Worm (Caenorhabditis elegans) whole organism, L4 larva: Measurements from ENCODE around the gene tmem-145.

ENCODE experiments used
- F26F4.8 ChIP-seq: fragments of 200-800 bp; sonication (Bioruptor generic); conservative IDR thresholded peaks from 2 replicates; pipeline ENCODE4 v1.3.6; 2022; ENCODE audit warnings: missing genetic modification characterization, missing compliant biosample characterization
- F49E8.2 ChIP-seq: sonication (generic microtip); optimal IDR thresholded peaks from 2 replicates; lab custom pipeline; 2016; ENCODE audit warnings: missing compliant biosample characterization, mild to moderate bottlenecking, missing genetic modification characterization, borderline replicate concordance
- R02D3.7 ChIP-seq: fragments of 150-350 bp; sonication (generic microtip); optimal IDR thresholded peaks from 3 replicates; lab custom pipeline; 2014; ENCODE audit warnings: missing biosample characterization, missing genetic modification characterization
- T20F7.1 ChIP-seq: fragments of 200-800 bp; sonication (Bioruptor generic); optimal IDR thresholded peaks from 2 replicates; lab custom pipeline; 2018; ENCODE audit warnings: mild to moderate bottlenecking, missing genetic modification characterization, missing compliant biosample characterization
- Y105C5A.15 ChIP-seq: fragments of 200-800 bp; sonication (Bioruptor generic); IDR thresholded peaks from 2 replicates; pipeline ENCODE4 v1.3.6; 2022; ENCODE audit warnings: missing genetic modification characterization, missing compliant biosample characterization
- Y48G9A.11 ChIP-seq: fragments of 200-800 bp; sonication (Bioruptor generic); IDR thresholded peaks from 2 replicates; pipeline ENCODE4 v1.3.6; 2022; ENCODE audit warnings: missing genetic modification reagents, missing genetic modification characterization, missing compliant biosample characterization
- ZK546.5 ChIP-seq, 2 experiments: sonication (generic microtip); optimal IDR thresholded peaks; 2 replicates each; lab custom pipeline; 2017; ENCODE audit warnings: missing biosample characterization in 2 of 2, missing genetic modification characterization in 2 of 2
- aha-1 ChIP-seq: fragments of 150-350 bp; peaks from one replicate; lab custom pipeline; 2014; ENCODE audit warnings: missing biosample characterization, missing genetic modification characterization
- arid-1 ChIP-seq: fragments of 200-800 bp; sonication (Bioruptor generic); conservative IDR thresholded peaks from 2 replicates; pipeline ENCODE4 v1.3.6; 2022; ENCODE audit warnings: missing genetic modification reagents, missing genetic modification characterization, missing compliant biosample characterization
- ceh-28 ChIP-seq: fragments of 150-350 bp; optimal IDR thresholded peaks from 2 replicates; lab custom pipeline; 2014; ENCODE audit warnings: missing biosample characterization, missing genetic modification reagents, missing genetic modification characterization
- ceh-32 ChIP-seq: sonication (generic microtip); optimal IDR thresholded peaks from 2 replicates; lab custom pipeline; 2016; ENCODE audit warnings: mild to moderate bottlenecking, missing genetic modification characterization, missing compliant biosample characterization; ENCODE audit not compliant: poor library complexity
- ceh-44 ChIP-seq: fragments of 200-800 bp; sonication (Bioruptor generic); IDR thresholded peaks from 2 replicates; pipeline ENCODE4 v1.3.6; 2022; ENCODE audit warnings: missing genetic modification reagents, missing genetic modification characterization, missing compliant biosample characterization
- ctbp-1 ChIP-seq: fragments of 200-800 bp; sonication (Bioruptor generic); IDR thresholded peaks from 2 replicates; pipeline ENCODE4 v1.3.6; 2022; ENCODE audit warnings: missing genetic modification reagents, missing genetic modification characterization, missing compliant biosample characterization
- daf-8 ChIP-seq: fragments of 200-800 bp; sonication (Bioruptor generic); IDR thresholded peaks from 2 replicates; pipeline ENCODE4 v1.3.6; 2022; ENCODE audit warnings: missing genetic modification characterization, missing compliant biosample characterization
- dmd-6 ChIP-seq: fragments of 200-800 bp; sonication (Bioruptor generic); IDR thresholded peaks from 2 replicates; pipeline ENCODE4 v1.3.6; 2022; ENCODE audit warnings: missing genetic modification reagents, missing genetic modification characterization, missing compliant biosample characterization
- fkh-10 ChIP-seq: fragments of 150-350 bp; optimal IDR thresholded peaks from 2 replicates; lab custom pipeline; 2014; ENCODE audit warnings: missing biosample characterization, missing genetic modification reagents, missing genetic modification characterization
- gei-8 ChIP-seq: fragments of 200-800 bp; sonication (Bioruptor generic); optimal IDR thresholded peaks from 2 replicates; lab custom pipeline; 2018; ENCODE audit warnings: mild to moderate bottlenecking, missing genetic modification characterization, missing compliant biosample characterization
- hlh-11 ChIP-seq: fragments of 200-800 bp; sonication (Bioruptor generic); optimal IDR thresholded peaks from 2 replicates; lab custom pipeline; 2018; ENCODE audit warnings: mild to moderate bottlenecking, missing genetic modification characterization, missing compliant biosample characterization
- lin-1 ChIP-seq: fragments of 200-800 bp; sonication (Bioruptor generic); IDR thresholded peaks from 2 replicates; pipeline ENCODE4 v1.3.6; 2022; ENCODE audit warnings: missing genetic modification reagents, missing genetic modification characterization, missing compliant biosample characterization
- lin-15B ChIP-seq: fragments of 150-350 bp; sonication (generic microtip); optimal IDR thresholded peaks from 3 replicates; lab custom pipeline; 2014; ENCODE audit warnings: missing biosample characterization, missing genetic modification characterization
- lir-3 ChIP-seq: sonication (generic microtip); optimal IDR thresholded peaks from 2 replicates; lab custom pipeline; 2016; ENCODE audit warnings: mild to moderate bottlenecking, missing genetic modification characterization, missing compliant biosample characterization
- lsy-2 ChIP-seq, 2 experiments: fragments of 150-350 bp in 1 of 2; sonication (generic microtip) in 1 of 2; optimal IDR thresholded peaks; 2 replicates each; lab custom pipeline; 2014 to 2017; ENCODE audit warnings: missing biosample characterization in 2 of 2, missing genetic modification characterization in 2 of 2
- madf-5 ChIP-seq, 2 experiments: fragments of 200-800 bp; sonication (Bioruptor generic); IDR thresholded peaks; 2 replicates each; pipeline ENCODE4 v1.3.6; 2022; ENCODE audit warnings: missing compliant biosample characterization in 2 of 2, missing genetic modification characterization in 2 of 2
- madf-9 ChIP-seq: fragments of 200-800 bp; sonication (Bioruptor generic); conservative IDR thresholded peaks from 2 replicates; pipeline ENCODE4 v1.3.6; 2022; ENCODE audit warnings: missing genetic modification reagents, missing genetic modification characterization, missing compliant biosample characterization
- nhr-10 ChIP-seq: fragments of 150-350 bp; optimal IDR thresholded peaks from 2 replicates; lab custom pipeline; 2014; ENCODE audit warnings: missing biosample characterization, missing genetic modification characterization
- nhr-102 ChIP-seq: sonication (generic microtip); optimal IDR thresholded peaks from 2 replicates; lab custom pipeline; 2016; ENCODE audit warnings: mild to moderate bottlenecking, missing genetic modification characterization, moderate library complexity, missing compliant biosample characterization
- nhr-111 ChIP-seq: fragments of 200-800 bp; sonication (Bioruptor generic); optimal IDR thresholded peaks from 2 replicates; lab custom pipeline; 2018; ENCODE audit warnings: mild to moderate bottlenecking, missing genetic modification characterization, missing compliant biosample characterization
- nhr-237 ChIP-seq: sonication (generic microtip); optimal IDR thresholded peaks from 2 replicates; lab custom pipeline; 2017; ENCODE audit warnings: missing biosample characterization, missing genetic modification characterization
- nhr-41 ChIP-seq: fragments of 200-800 bp; sonication (Bioruptor generic); IDR thresholded peaks from 2 replicates; pipeline ENCODE4 v1.3.6; 2022; ENCODE audit warnings: missing genetic modification reagents, missing genetic modification characterization, missing compliant biosample characterization
- rbr-2 ChIP-seq: sonication (generic microtip); optimal IDR thresholded peaks from 2 replicates; lab custom pipeline; 2016; ENCODE audit warnings: missing genotype, missing genetic modification characterization, missing compliant biosample characterization
- saeg-2 ChIP-seq: fragments of 200-800 bp; sonication (Bioruptor generic); IDR thresholded peaks from 2 replicates; pipeline ENCODE4 v1.3.6; 2022; ENCODE audit warnings: missing genetic modification reagents, missing genetic modification characterization, missing compliant biosample characterization
- sdz-12 ChIP-seq: fragments of 200-800 bp; sonication (Bioruptor generic); optimal IDR thresholded peaks from 2 replicates; lab custom pipeline; 2018; ENCODE audit warnings: mild to moderate bottlenecking, missing genetic modification characterization, missing compliant biosample characterization
- skn-1 ChIP-seq: fragments of 150-350 bp; optimal IDR thresholded peaks from 2 replicates; lab custom pipeline; 2014; ENCODE audit warnings: missing biosample characterization, missing genetic modification characterization
- snpc-1.2 ChIP-seq: fragments of 200-800 bp; sonication (Bioruptor generic); IDR thresholded peaks from 2 replicates; pipeline ENCODE4 v1.3.6; 2022; ENCODE audit warnings: missing genetic modification reagents, missing genetic modification characterization, missing compliant biosample characterization
- snpc-4 ChIP-seq: fragments of 150-350 bp; optimal IDR thresholded peaks from 2 replicates; lab custom pipeline; 2014; ENCODE audit warnings: missing biosample characterization, missing genetic modification characterization
- spr-1 ChIP-seq: sonication (generic microtip); optimal IDR thresholded peaks from 2 replicates; lab custom pipeline; 2016; ENCODE audit warnings: mild to moderate bottlenecking, missing genetic modification characterization, missing compliant biosample characterization
- spr-3 ChIP-seq: fragments of 200-800 bp; sonication (Bioruptor generic); optimal IDR thresholded peaks from 2 replicates; lab custom pipeline; 2018; ENCODE audit warnings: mild to moderate bottlenecking, missing genetic modification characterization, missing compliant biosample characterization
- tag-97 ChIP-seq: fragments of 200-800 bp; sonication (Bioruptor generic); IDR thresholded peaks from 2 replicates; pipeline ENCODE4 v1.3.6; 2022; ENCODE audit warnings: missing genetic modification characterization, missing compliant biosample characterization
- unc-39 ChIP-seq: sonication (generic microtip); optimal IDR thresholded peaks from 2 replicates; lab custom pipeline; 2017; ENCODE audit warnings: missing biosample characterization, missing genetic modification characterization
- unc-62 ChIP-seq, 3 experiments: fragments of 150-350 bp in 1 of 3; sonication (generic microtip); optimal IDR thresholded peaks in 2 of 3; peaks in 1 of 3; 1 replicate in 1 of 3; 2 replicates in 2 of 3; lab custom pipeline; 2014 to 2017; ENCODE audit warnings: missing biosample characterization in 3 of 3, missing genetic modification characterization in 3 of 3, missing genetic modification reagents in 3 of 3, missing genotype in 1 of 3
- vab-7 ChIP-seq: fragments of 200-800 bp; sonication (Bioruptor generic); IDR thresholded peaks from 2 replicates; pipeline ENCODE4 v1.3.6; 2022; ENCODE audit warnings: missing genetic modification reagents, missing genetic modification characterization, missing compliant biosample characterization
- zfp-3 ChIP-seq: fragments of 200-800 bp; sonication (Bioruptor generic); conservative IDR thresholded peaks from 2 replicates; pipeline ENCODE4 v1.3.6; 2022; ENCODE audit warnings: missing genetic modification reagents, missing genetic modification characterization, missing compliant biosample characterization

The tmem-145 gene

DNA sequence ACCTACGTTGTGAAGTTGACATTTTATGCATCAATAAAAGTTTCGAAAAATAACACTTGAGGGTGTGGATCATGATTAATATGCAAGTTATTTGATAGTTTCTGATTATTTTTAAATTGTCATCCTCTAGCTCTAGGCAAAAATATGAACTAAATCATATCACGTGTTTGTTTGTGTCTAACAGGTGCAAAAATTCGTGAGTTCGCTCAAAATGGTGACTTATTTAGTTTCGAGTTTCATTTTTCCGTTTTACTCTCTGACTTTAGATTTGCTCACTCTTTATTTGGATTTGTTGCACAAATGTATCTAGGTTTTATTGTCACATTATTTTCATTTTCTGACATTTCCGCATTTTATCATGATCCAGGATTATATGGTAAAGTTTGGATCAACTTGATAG lies 44.7 kb upstream of the tmem-145 start, which contains the start of gene lgc-16 (continued):
- no peak for TF ChIP-seq saeg-2 (GFP tag; lab: Robert Waterston, UW)
- no peak for TF ChIP-seq daf-8 (GFP tag; lab: Robert Waterston, UW)
- TF ChIP-seq ctbp-1 (GFP tag; lab: Robert Waterston, UW) = no peak

ce11 chrX:12114024-12114423 lies 40.4 kb upstream of the tmem-145 start, which contains the start of gene lgc-15:
lgc-15 (plus strand) TSS chrX:12114324.
- no peak for TF ChIP-seq unc-62 (GFP tag; optimal IDR thresholded peaks at IDR 0.05 in 1 of 2; lab: Kevin White, UChicago)
- no peak for TF ChIP-seq unc-62 (tag; optimal IDR thresholded peaks at IDR 0.05; lab: Kevin White, UChicago)

DNA sequence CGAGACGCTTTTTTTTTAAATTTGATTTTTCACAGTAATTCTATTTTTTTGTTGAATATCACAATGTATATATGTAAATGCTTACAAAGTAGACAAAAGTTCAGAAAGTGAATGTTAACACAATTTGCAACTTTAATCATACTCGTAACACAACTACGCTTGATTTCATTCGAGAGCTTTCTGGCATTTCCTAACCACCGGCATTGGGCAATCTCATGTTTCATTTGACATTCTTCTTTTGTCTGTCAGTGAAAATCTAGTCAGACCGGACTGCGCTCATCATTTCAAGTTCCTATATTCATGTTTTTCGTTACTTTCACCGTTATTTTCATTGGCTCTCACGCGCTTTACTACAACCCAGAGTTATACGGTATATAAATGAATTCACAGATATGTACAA lies 37.5 kb upstream of the tmem-145 start, which contains the start of gene lgc-14:
lgc-14 (plus strand) TSS at position 301 of the 400 bp plus-strand sequence.
- no peak for TF ChIP-seq Y105C5A.15 (GFP tag; lab: Robert Waterston, UW)
- no peak for TF ChIP-seq zfp-3 (GFP tag; lab: Robert Waterston, UW)
- TF ChIP-seq, all 104 proteins: peak for 0

DNA sequence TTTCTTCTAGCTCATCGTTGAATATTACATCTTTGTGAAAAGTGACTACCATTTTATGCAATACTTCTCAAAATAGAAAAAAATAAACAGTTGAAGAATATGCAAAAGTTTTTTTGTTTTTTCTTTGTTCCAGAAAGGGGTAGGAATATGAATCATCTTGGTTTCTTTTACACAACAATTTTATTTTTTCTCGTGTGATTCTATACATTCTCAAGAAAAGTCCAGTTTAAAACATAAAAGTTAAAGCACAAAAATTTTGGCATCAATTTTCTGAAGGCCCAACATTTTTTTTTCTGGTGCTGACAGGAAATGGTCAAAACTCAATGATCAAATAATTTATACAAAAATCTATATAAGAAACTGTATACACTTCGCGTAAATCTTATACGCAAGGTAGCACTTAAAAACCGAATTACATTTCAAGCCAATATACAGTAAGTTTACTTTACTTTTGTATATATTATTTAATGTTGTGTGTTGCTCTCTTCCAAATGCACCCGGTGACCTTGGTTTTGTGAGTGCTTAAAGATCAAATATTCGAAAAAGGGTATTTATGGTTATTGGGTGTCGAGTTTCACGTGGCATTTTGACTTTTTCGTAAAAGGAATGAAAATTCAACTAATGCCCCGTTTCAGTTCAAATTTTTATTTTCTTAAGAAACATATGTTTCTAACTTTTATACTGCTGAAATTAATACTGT lies 35.0 kb upstream of the tmem-145 start, which contains the start of the genes W03G11.2 and lgc-13:
W03G11.2 (minus strand) TSS at position 101 of the 700 bp plus-strand sequence.
lgc-13 (plus strand) TSS at position 650 of the 700 bp plus-strand sequence.
- TF ChIP-seq ceh-32 (tag; lab: Kevin White, UChicago) = no peak
- no peak for TF ChIP-seq R02D3.7 (tag; lab: Kevin White, UChicago)
- no peak for TF ChIP-seq lin-15B (tag; lab: Kevin White, UChicago)
- TF ChIP-seq dmd-6 (GFP tag; lab: Robert Waterston, UW) = no peak
- TF ChIP-seq lsy-2 (tag; optimal IDR thresholded peaks at IDR 0.05; lab: Kevin White, UChicago) = no peak
- TF ChIP-seq gei-8 (GFP tag; lab: Kevin White, UChicago) = no peak
- TF ChIP-seq F49E8.2 = no peak
- no peak for TF ChIP-seq madf-5 (GFP tag; IDR thresholded peaks at IDR 0.05; lab: Robert Waterston, UW)
- no peak for TF ChIP-seq snpc-1.2
- TF ChIP-seq vab-7 = no peak
- TF ChIP-seq nhr-10 = no peak
- no peak for TF ChIP-seq ceh-28 (tag; lab: Kevin White, UChicago)
- no peak for TF ChIP-seq madf-9 (GFP tag; lab: Robert Waterston, UW)
- no peak for TF ChIP-seq lin-1 (GFP tag; lab: Robert Waterston, UW)
- TF ChIP-seq tag-97 = no peak
- no peak for TF ChIP-seq fkh-10

ce11 chrX:12106004-12106403 lies 32.3 kb upstream of the tmem-145 start:
- TF ChIP-seq spr-3 (GFP tag; lab: Kevin White, UChicago) (peak; percentile 71), skn-1 (tag; lab: Kevin White, UChicago) (peak; percentile 19), arid-1 (GFP tag; lab: Robert Waterston, UW) (peak; percentile 94), gei-8 (GFP tag; lab: Kevin White, UChicago) (peak; percentile 83), F26F4.8 (no peak; the same call in 1 of the 2 replicates), sdz-12 (GFP tag; lab: Kevin White, UChicago) (no peak), unc-62 (GFP tag; optimal IDR thresholded peaks at IDR 0.05 in 1 of 2; lab: Kevin White, UChicago) (peak in 1 of 2 experiments; percentile 97), unc-62 (tag; optimal IDR thresholded peaks at IDR 0.05; lab: Kevin White, UChicago) (no peak), lir-3 (tag; lab: Kevin White, UChicago) (peak; percentile 82), lin-15B (tag; lab: Kevin White, UChicago) (no peak), nhr-237 (no peak), nhr-111 (GFP tag; lab: Kevin White, UChicago) (peak; percentile 92), snpc-4 (tag; lab: Kevin White, UChicago) (no peak), rbr-2 (tag; lab: Kevin White, UChicago) (peak; percentile 86), unc-39 (no peak), hlh-11 (no peak), Y48G9A.11 (GFP tag; lab: Robert Waterston, UW) (peak; percentile 74), madf-5 (GFP tag; IDR thresholded peaks at IDR 0.05; lab: Robert Waterston, UW) (peak in 1 of 2 experiments; percentile 88), aha-1 (peak; percentile 96), nhr-102 (tag; lab: Kevin White, UChicago) (peak; percentile 79), ceh-44 (GFP tag; lab: Robert Waterston, UW) (peak; percentile 86), spr-1 (tag; lab: Kevin White, UChicago) (peak; percentile 69), T20F7.1 (GFP tag; lab: Kevin White, UChicago) (peak; percentile 64), nhr-41 (GFP tag; lab: Robert Waterston, UW) (peak; percentile 94), madf-9 (GFP tag; lab: Robert Waterston, UW) (peak; percentile 85), ZK546.5 (tag; optimal IDR thresholded peaks at IDR 0.05; lab: Kevin White, UChicago) (no peak)
